Fruit fly (Drosophila melanogaster): ENCODE data around the gene Dnai2.

- TF ChIP-seq Abd-B (GFP tag; optimal IDR thresholded peaks at IDR 0.05) (no peak), foxo (GFP tag; optimal IDR thresholded peaks at IDR 0.05) (no peak)
Measured at dm6 chr3L:11712839-11713238, 13.8 kb upstream of the Dnai2 start.
